Worm (Caenorhabditis elegans): ENCODE measurements around the gene egg-1.
A peak's percentile ranks its signal among the peaks of the same experiment; 100 is the strongest.

The egg-1 gene

DNA sequence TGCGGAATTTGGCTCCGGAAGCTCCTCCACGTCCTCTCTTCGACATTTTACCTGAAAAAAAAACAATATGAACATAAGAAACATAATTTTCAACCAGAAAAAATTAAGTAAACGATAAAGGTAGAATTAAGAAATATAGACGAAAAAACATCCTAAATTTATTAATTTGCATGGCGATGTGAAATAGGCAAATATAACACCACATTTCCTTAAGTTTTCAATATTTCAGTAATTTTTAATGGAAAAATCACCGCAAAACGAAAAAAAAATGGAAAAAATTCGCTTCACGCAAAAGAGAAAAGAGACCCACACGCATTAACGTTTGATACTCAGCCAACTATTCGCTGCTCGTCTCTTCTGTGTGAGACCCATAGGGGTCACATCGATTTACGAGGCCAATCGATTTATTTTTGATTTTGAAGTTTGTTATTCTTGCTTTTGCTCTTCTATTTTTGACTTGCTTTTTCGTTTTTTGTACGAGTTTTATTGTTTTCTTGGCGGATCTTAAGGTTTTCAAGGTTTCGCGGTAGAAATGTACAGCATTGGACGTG is 21.8 kb upstream of the egg-1 start, which contains the start of gene rpl-23 (continued):
- TF ChIP-seq swsn-7 (tag; optimal IDR thresholded peaks at IDR 0.05) = peak; percentile 88
- TF ChIP-seq dpl-1 (GFP tag; optimal IDR thresholded peaks at IDR 0.05) = peak; percentile 86 to 88 (median 88)
- peak; percentile 80 for TF ChIP-seq pax-3 (tag; optimal IDR thresholded peaks at IDR 0.05)
- TF ChIP-seq snpc-4 (tag; optimal IDR thresholded peaks at IDR 0.05) = peak; percentile 61
- TF ChIP-seq egl-13 (tag; optimal IDR thresholded peaks at IDR 0.05) = peak; percentile 56
- TF ChIP-seq hpl-2 (GFP tag; optimal IDR thresholded peaks at IDR 0.05) = peak; percentile 82
- no peak for TF ChIP-seq nhr-28 (tag; optimal IDR thresholded peaks at IDR 0.05)
- TF ChIP-seq nhr-85 (tag) = peak; percentile 95
- TF ChIP-seq zag-1 (tag; optimal IDR thresholded peaks at IDR 0.05) = peak; percentile 36
- TF ChIP-seq efl-1 (optimal IDR thresholded peaks at IDR 0.05) = peak; percentile 92 to 95
- TF ChIP-seq efl-1 (GFP tag; optimal IDR thresholded peaks at IDR 0.05 in 1 of 2) = peak; percentile 84 to 98
- TF ChIP-seq zip-4 (GFP tag; optimal IDR thresholded peaks at IDR 0.05) = peak; percentile 71
- TF ChIP-seq ces-1 (GFP tag; optimal IDR thresholded peaks at IDR 0.05) = no peak
- peak; percentile 81 for TF ChIP-seq vab-15 (tag; optimal IDR thresholded peaks at IDR 0.05)
- no peak for TF ChIP-seq pag-3 (tag; optimal IDR thresholded peaks at IDR 0.05; ENCODE audit: borderline replicate concordance, insufficient read depth)
- TF ChIP-seq nhr-84 (tag; optimal IDR thresholded peaks at IDR 0.05) = peak; percentile 47
- TF ChIP-seq egl-27 (tag; optimal IDR thresholded peaks at IDR 0.05) = peak; percentile 14 to 16
- TF ChIP-seq nhr-77 (tag; optimal IDR thresholded peaks at IDR 0.05) = peak; percentile 90
- TF ChIP-seq nhr-90 (tag; optimal IDR thresholded peaks at IDR 0.05; ENCODE audit: poor library complexity) = peak; percentile 82
- peak; percentile 93 for TF ChIP-seq lin-14 (GFP tag; optimal IDR thresholded peaks at IDR 0.05)
- peak; percentile 27 for TF ChIP-seq mef-2 (tag; optimal IDR thresholded peaks at IDR 0.05)
- TF ChIP-seq jun-1 (tag; optimal IDR thresholded peaks at IDR 0.05) = peak; percentile 90
- peak in 1 of 2 experiments; percentile 83 for TF ChIP-seq mdl-1 (tag; optimal IDR thresholded peaks at IDR 0.05)
- peak in 1 of 2 experiments; percentile 39 for TF ChIP-seq ztf-11 (tag; optimal IDR thresholded peaks at IDR 0.05)
- peak; percentile 62 for TF ChIP-seq F16B12.6 (tag; optimal IDR thresholded peaks at IDR 0.05)
- peak; percentile 15 for TF ChIP-seq ceh-8 (GFP tag; optimal IDR thresholded peaks at IDR 0.05)
- TF ChIP-seq isw-1 (GFP tag; IDR thresholded peaks at IDR 0.05) = peak; percentile 91
- TF ChIP-seq irx-1 (tag; optimal IDR thresholded peaks at IDR 0.05) = peak; percentile 74
- TF ChIP-seq nhr-76 (tag; optimal IDR thresholded peaks at IDR 0.05) = no peak
- TF ChIP-seq ets-5 (GFP tag; IDR thresholded peaks at IDR 0.05) = no peak
- peak; percentile 30 for TF ChIP-seq aha-1 (tag; optimal IDR thresholded peaks at IDR 0.05)
- TF ChIP-seq blmp-1 (tag; optimal IDR thresholded peaks at IDR 0.05) = peak; percentile 91

DNA sequence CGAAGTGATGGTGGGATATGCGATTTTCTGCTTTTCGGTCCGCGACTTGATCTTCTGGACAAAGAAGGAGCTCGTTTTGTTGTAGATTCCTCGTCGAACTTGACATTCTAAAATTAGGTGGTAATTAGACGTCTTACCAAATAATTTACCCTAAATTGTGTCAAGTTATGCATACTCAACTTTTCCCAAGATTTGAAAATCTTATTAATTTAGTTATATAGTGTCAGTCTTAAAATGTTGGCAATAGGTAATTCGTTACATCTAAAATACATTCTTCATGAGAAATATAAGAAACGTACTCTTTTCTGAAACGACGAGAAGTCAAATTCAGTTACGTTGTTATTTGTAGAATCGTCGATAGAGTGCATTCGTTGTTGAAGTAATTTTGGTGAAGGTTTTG is 20.4 kb upstream of the egg-1 start:
- TF ChIP-seq unc-130 (tag; optimal IDR thresholded peaks at IDR 0.05) = no peak
- TF ChIP-seq alr-1 (tag; optimal IDR thresholded peaks at IDR 0.05; ENCODE audit: borderline replicate concordance) = peak; percentile 99
- no peak for TF ChIP-seq ceh-90 (tag; optimal IDR thresholded peaks at IDR 0.05)

DNA sequence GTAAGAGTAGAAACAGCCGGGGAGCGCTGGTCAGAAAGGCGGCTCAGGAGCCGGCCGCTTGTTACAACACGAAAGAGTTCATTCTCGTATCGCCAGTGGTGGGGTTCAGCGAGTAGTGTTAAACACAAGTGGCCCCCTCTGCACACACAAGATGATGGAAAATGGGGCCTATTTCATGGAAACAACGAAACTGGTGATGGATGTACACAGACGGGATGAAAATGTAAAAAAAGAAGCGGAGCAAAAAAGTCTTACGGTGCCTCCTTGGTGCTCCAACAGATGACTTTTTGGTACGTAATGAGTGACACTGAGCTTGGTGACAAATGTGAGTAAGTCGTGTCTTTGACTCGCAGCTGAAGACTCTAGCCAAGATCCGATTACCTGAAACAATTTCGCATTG is 20.0 kb upstream of the egg-1 start:
- TF ChIP-seq rnt-1 (tag; optimal IDR thresholded peaks at IDR 0.05) = peak; percentile 50
- no peak for TF ChIP-seq F16B12.6 (tag; optimal IDR thresholded peaks at IDR 0.05)
- peak; percentile 25 for TF ChIP-seq nhr-71 (tag; optimal IDR thresholded peaks at IDR 0.05)
- TF ChIP-seq nhr-11 (tag; optimal IDR thresholded peaks at IDR 0.05) = no peak
- peak in 1 of 2 experiments; percentile 19 for TF ChIP-seq lsy-2 (tag; optimal IDR thresholded peaks at IDR 0.05)
- peak; percentile 37 for TF ChIP-seq dsc-1 (tag; optimal IDR thresholded peaks at IDR 0.05)
- peak; percentile 55 for TF ChIP-seq lin-14 (GFP tag; optimal IDR thresholded peaks at IDR 0.05)

All from whole organism, L1 larva.